Fruit fly (Drosophila melanogaster) whole organism, adult: Measurements from ENCODE around the gene CAH9.

ENCODE experiments used
- CG12768 ChIP-seq: fragments of 200-800 bp; sonication (Bioruptor generic); optimal IDR thresholded peaks from 2 replicates; lab custom pipeline; 2017; ENCODE audit warnings: missing biosample characterization, missing genetic modification characterization, mild to moderate bottlenecking, moderate library complexity, missing genetic modification reagents
- CG14711 ChIP-seq: fragments of 200-800 bp; sonication (Bioruptor generic); optimal IDR thresholded peaks from 2 replicates; lab custom pipeline; 2018; ENCODE audit warnings: missing biosample characterization, mild to moderate bottlenecking, missing genetic modification characterization, moderate library complexity
- CG1620 ChIP-seq: fragments of 200-800 bp; sonication (Bioruptor generic); optimal IDR thresholded peaks from 2 replicates; lab custom pipeline; 2016; ENCODE audit warnings: missing biosample characterization, missing genetic modification characterization
- CG33017 ChIP-seq: fragments of 200-800 bp; sonication (Bioruptor generic); optimal IDR thresholded peaks from 2 replicates; lab custom pipeline; 2018; ENCODE audit warnings: missing biosample characterization, mild to moderate bottlenecking, missing genetic modification characterization, moderate library complexity
- CG5204 ChIP-seq: fragments of 200-800 bp; sonication (Bioruptor generic); optimal IDR thresholded peaks from 2 replicates; lab custom pipeline; 2016; ENCODE audit warnings: missing biosample characterization, missing genetic modification characterization
- Clk ChIP-seq: fragments of 200-800 bp; sonication (Bioruptor generic); optimal IDR thresholded peaks from 2 replicates; lab custom pipeline; 2017; ENCODE audit warnings: missing biosample characterization, missing genetic modification characterization
- Crg-1 ChIP-seq: fragments of 200-800 bp; sonication (Bioruptor generic); optimal IDR thresholded peaks from 2 replicates; lab custom pipeline; 2016; ENCODE audit warnings: missing biosample characterization, missing genetic modification characterization
- Hr96 ChIP-seq: fragments of 200-800 bp; sonication (Bioruptor generic); optimal IDR thresholded peaks from 2 replicates; lab custom pipeline; 2016; ENCODE audit warnings: missing biosample characterization, missing genetic modification characterization
- Mnt ChIP-seq: fragments of 200-800 bp; sonication (Bioruptor generic); optimal IDR thresholded peaks from 2 replicates; lab custom pipeline; 2016; ENCODE audit warnings: missing biosample characterization, mild to moderate bottlenecking, missing genetic modification characterization
- cnc ChIP-seq, 2 experiments: fragments of >200 bp; optimal IDR thresholded peaks; 2 replicates each; lab custom pipeline; 2017
- kay ChIP-seq: fragments of 200-800 bp; sonication (Bioruptor generic); peaks from one replicate; lab custom pipeline; 2016; ENCODE audit warnings: missing biosample characterization, missing genetic modification characterization, borderline replicate concordance
- ovo ChIP-seq: fragments of 200-800 bp; sonication (Bioruptor generic); optimal IDR thresholded peaks from 2 replicates; lab custom pipeline; 2016; ENCODE audit warnings: missing biosample characterization, missing genetic modification characterization

dm6 chr3R:27065136-27065535, 40.8 kb downstream of the CAH9 start, which contains the start of gene CG43935:
- no peak for TF ChIP-seq CG33017 (tag; lab: Kevin White, UChicago)
- TF ChIP-seq Hr96 (GFP tag; lab: Kevin White, UChicago): no peak
- TF ChIP-seq kay (GFP tag; lab: Kevin White, UChicago): no peak
- TF ChIP-seq ovo (GFP tag; lab: Kevin White, UChicago): no peak
- TF ChIP-seq cnc (optimal IDR thresholded peaks at IDR 0.05; lab: Kevin White, UChicago): no peak
- no peak for TF ChIP-seq Mnt (GFP tag; lab: Kevin White, UChicago)
- TF ChIP-seq CG1620 (GFP tag; lab: Kevin White, UChicago): no peak
- no peak for TF ChIP-seq CG14711
- no peak for TF ChIP-seq Crg-1
- no peak for TF ChIP-seq CG12768 (GFP tag; lab: Kevin White, UChicago)
- TF ChIP-seq CG5204 (GFP tag; lab: Kevin White, UChicago): no peak
- no peak for TF ChIP-seq Clk
